Worm (Caenorhabditis elegans) whole organism, early embryonic: ENCODE measurements around the gene F38E9.1.

ENCODE experiments used
- hmbx-1 ChIP-seq: sonication (generic microtip); optimal IDR thresholded peaks from 2 replicates; lab custom pipeline; 2016; ENCODE audit warnings: mild to moderate bottlenecking, missing genetic modification characterization, missing compliant biosample characterization
- hmg-4 ChIP-seq: fragments of 200-800 bp; sonication (Bioruptor generic); optimal IDR thresholded peaks from 2 replicates; lab custom pipeline; 2018; ENCODE audit warnings: mild to moderate bottlenecking, missing genetic modification characterization, missing compliant biosample characterization
- tra-4 ChIP-seq: sonication (generic microtip); optimal IDR thresholded peaks from 2 replicates; lab custom pipeline; 2017; ENCODE audit warnings: missing genetic modification characterization, missing compliant biosample characterization

DNA sequence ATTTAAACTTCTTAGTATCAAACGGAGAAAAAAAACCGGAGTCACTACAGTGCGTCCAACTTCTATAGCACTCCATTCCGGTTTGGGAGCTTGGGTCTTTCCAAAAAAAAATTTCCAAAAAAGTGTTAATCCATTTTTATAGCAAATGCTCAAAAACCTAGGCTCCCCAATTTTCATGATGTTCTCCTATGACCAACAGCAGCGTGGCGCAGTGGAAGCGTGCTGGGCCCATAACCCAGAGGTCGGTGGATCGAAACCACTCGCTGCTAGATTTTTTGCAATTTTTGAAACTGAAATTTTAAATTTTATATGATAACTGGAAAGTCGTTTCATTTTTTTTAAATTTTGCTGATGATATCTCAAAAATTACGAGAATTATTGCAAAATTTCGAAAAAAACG lies 29.9 kb upstream of the F38E9.1 start:
- no peak for TF ChIP-seq hmg-4 (GFP tag; lab: Kevin White, UChicago)
- no peak for TF ChIP-seq tra-4 (tag; lab: Kevin White, UChicago)
- no peak for TF ChIP-seq hmbx-1 (tag; lab: Kevin White, UChicago)
